Fruit fly (Drosophila melanogaster) whole organism, adult: ENCODE results near the gene Galk.

Experiments used
- CG11617 ChIP-seq: fragments of 200-800 bp; sonication (Bioruptor generic); optimal IDR thresholded peaks from 2 replicates; lab custom pipeline; 2017; ENCODE audit warnings: mild to moderate bottlenecking, missing biosample characterization, missing genetic modification reagents, missing genetic modification characterization
- CG12768 ChIP-seq: fragments of 200-800 bp; sonication (Bioruptor generic); optimal IDR thresholded peaks from 2 replicates; lab custom pipeline; 2017; ENCODE audit warnings: missing biosample characterization, missing genetic modification characterization, mild to moderate bottlenecking, moderate library complexity, missing genetic modification reagents
- CG14711 ChIP-seq: fragments of 200-800 bp; sonication (Bioruptor generic); optimal IDR thresholded peaks from 2 replicates; lab custom pipeline; 2018; ENCODE audit warnings: missing biosample characterization, mild to moderate bottlenecking, missing genetic modification characterization, moderate library complexity
- CG1620 ChIP-seq: fragments of 200-800 bp; sonication (Bioruptor generic); optimal IDR thresholded peaks from 2 replicates; lab custom pipeline; 2016; ENCODE audit warnings: missing biosample characterization, missing genetic modification characterization
- CG33017 ChIP-seq: fragments of 200-800 bp; sonication (Bioruptor generic); optimal IDR thresholded peaks from 2 replicates; lab custom pipeline; 2018; ENCODE audit warnings: missing biosample characterization, mild to moderate bottlenecking, missing genetic modification characterization, moderate library complexity
- CG5204 ChIP-seq: fragments of 200-800 bp; sonication (Bioruptor generic); optimal IDR thresholded peaks from 2 replicates; lab custom pipeline; 2016; ENCODE audit warnings: missing biosample characterization, missing genetic modification characterization
- CG7045 ChIP-seq: fragments of 200-800 bp; sonication (Bioruptor generic); optimal IDR thresholded peaks from 2 replicates; lab custom pipeline; 2017; ENCODE audit warnings: missing biosample characterization, mild to moderate bottlenecking, missing genetic modification characterization
- CG7101 ChIP-seq: fragments of 200-800 bp; sonication (Bioruptor generic); optimal IDR thresholded peaks from 2 replicates; lab custom pipeline; 2018; ENCODE audit warnings: missing biosample characterization, mild to moderate bottlenecking, missing genetic modification characterization, moderate library complexity
- Clk ChIP-seq: fragments of 200-800 bp; sonication (Bioruptor generic); optimal IDR thresholded peaks from 2 replicates; lab custom pipeline; 2017; ENCODE audit warnings: missing biosample characterization, missing genetic modification characterization
- Crg-1 ChIP-seq: fragments of 200-800 bp; sonication (Bioruptor generic); optimal IDR thresholded peaks from 2 replicates; lab custom pipeline; 2016; ENCODE audit warnings: missing biosample characterization, missing genetic modification characterization
- Hr96 ChIP-seq: fragments of 200-800 bp; sonication (Bioruptor generic); optimal IDR thresholded peaks from 2 replicates; lab custom pipeline; 2016; ENCODE audit warnings: missing biosample characterization, missing genetic modification characterization
- Mnt ChIP-seq: fragments of 200-800 bp; sonication (Bioruptor generic); optimal IDR thresholded peaks from 2 replicates; lab custom pipeline; 2016; ENCODE audit warnings: missing biosample characterization, mild to moderate bottlenecking, missing genetic modification characterization
- bab1 ChIP-seq: fragments of 200-800 bp; sonication (Bioruptor generic); optimal IDR thresholded peaks from 3 replicates; lab custom pipeline; 2019; ENCODE audit warnings: missing biosample characterization, mild to moderate bottlenecking, missing genetic modification characterization, moderate library complexity
- cic ChIP-seq: fragments of 200-800 bp; sonication (Bioruptor generic); optimal IDR thresholded peaks from 2 replicates; lab custom pipeline; 2017; ENCODE audit warnings: missing biosample characterization, mild to moderate bottlenecking, missing genetic modification characterization, moderate library complexity
- cnc ChIP-seq, 2 experiments: fragments of >200 bp; optimal IDR thresholded peaks; 2 replicates each; lab custom pipeline; 2017
- kay ChIP-seq: fragments of 200-800 bp; sonication (Bioruptor generic); peaks from one replicate; lab custom pipeline; 2016; ENCODE audit warnings: missing biosample characterization, missing genetic modification characterization, borderline replicate concordance
- ovo ChIP-seq: fragments of 200-800 bp; sonication (Bioruptor generic); optimal IDR thresholded peaks from 2 replicates; lab custom pipeline; 2016; ENCODE audit warnings: missing biosample characterization, missing genetic modification characterization
- pad ChIP-seq: fragments of 200-800 bp; sonication (Bioruptor generic); optimal IDR thresholded peaks from 3 replicates; lab custom pipeline; 2017; ENCODE audit warnings: missing biosample characterization, missing genetic modification characterization, mild to moderate bottlenecking, moderate library complexity, missing genetic modification reagents
- tj ChIP-seq: fragments of 200-800 bp; sonication (Bioruptor generic); optimal IDR thresholded peaks from 3 replicates; lab custom pipeline; 2017; ENCODE audit warnings: missing biosample characterization, mild to moderate bottlenecking, missing genetic modification characterization, moderate library complexity
- toe ChIP-seq: fragments of 200-800 bp; sonication (Bioruptor generic); optimal IDR thresholded peaks from 2 replicates; lab custom pipeline; 2016; ENCODE audit warnings: missing biosample characterization, missing genetic modification characterization

Galk gene

dm6 chr3L:9009738-9010137 lies 23.8 kb upstream of the Galk start, which contains the start of gene CG5194:
CG5194 (minus strand) TSS chr3L:9009838.
- TF ChIP-seq CG11617 (GFP tag; lab: Kevin White, UChicago) (no peak), CG7101 (tag; lab: Kevin White, UChicago) (no peak), CG5204 (GFP tag; lab: Kevin White, UChicago) (no peak), Clk (no peak), cic (no peak), CG33017 (tag; lab: Kevin White, UChicago) (no peak), tj (GFP tag; lab: Kevin White, UChicago) (no peak), toe (GFP tag; lab: Kevin White, UChicago) (no peak), Mnt (GFP tag; lab: Kevin White, UChicago) (no peak), kay (GFP tag; lab: Kevin White, UChicago) (no peak), pad (no peak), ovo (GFP tag; lab: Kevin White, UChicago) (no peak), CG12768 (GFP tag; lab: Kevin White, UChicago) (no peak), CG7045 (no peak)

dm6 chr3L:9004788-9005246 lies 18.9 kb upstream of the Galk start, which contains the start of gene Doc3:
Doc3 (plus strand) TSS chr3L:9005196.
- no peak for TF ChIP-seq CG11617 (GFP tag; lab: Kevin White, UChicago)
- no peak for TF ChIP-seq tj (GFP tag; lab: Kevin White, UChicago)
- TF ChIP-seq Clk = no peak
- no peak for TF ChIP-seq CG7101 (tag; lab: Kevin White, UChicago)
- TF ChIP-seq CG7045 = no peak
- no peak for TF ChIP-seq kay (GFP tag; lab: Kevin White, UChicago)
- no peak for TF ChIP-seq toe (GFP tag; lab: Kevin White, UChicago)
- no peak for TF ChIP-seq ovo (GFP tag; lab: Kevin White, UChicago)

- TF ChIP-seq CG5204 (GFP tag; lab: Kevin White, UChicago) (no peak), tj (GFP tag; lab: Kevin White, UChicago) (no peak), CG12768 (GFP tag; lab: Kevin White, UChicago) (no peak), bab1 (GFP tag; lab: Kevin White, UChicago) (no peak), CG11617 (GFP tag; lab: Kevin White, UChicago) (no peak), ovo (GFP tag; lab: Kevin White, UChicago) (no peak), kay (GFP tag; lab: Kevin White, UChicago) (no peak), Mnt (GFP tag; lab: Kevin White, UChicago) (no peak), cic (no peak), toe (GFP tag; lab: Kevin White, UChicago) (no peak), Hr96 (no peak), CG7101 (tag; lab: Kevin White, UChicago) (no peak), pad (no peak), CG14711 (tag; lab: Kevin White, UChicago) (no peak), CG33017 (tag; lab: Kevin White, UChicago) (no peak), CG1620 (GFP tag; lab: Kevin White, UChicago) (no peak), CG7045 (no peak), Clk (no peak), cnc (optimal IDR thresholded peaks at IDR 0.05; lab: Kevin White, UChicago) (no peak)
Measured at dm6 chr3L:9003369-9003768, 17.5 kb upstream of the Galk start.

- TF ChIP-seq Mnt (GFP tag; lab: Kevin White, UChicago) (no peak), bab1 (GFP tag; lab: Kevin White, UChicago) (no peak), cic (no peak), CG7101 (tag; lab: Kevin White, UChicago) (no peak), Clk (no peak), CG14711 (tag; lab: Kevin White, UChicago) (no peak), Crg-1 (GFP tag; lab: Kevin White, UChicago) (no peak), kay (GFP tag; lab: Kevin White, UChicago) (no peak), Hr96 (no peak), CG5204 (GFP tag; lab: Kevin White, UChicago) (no peak), ovo (GFP tag; lab: Kevin White, UChicago) (no peak), CG1620 (GFP tag; lab: Kevin White, UChicago) (no peak), cnc (optimal IDR thresholded peaks at IDR 0.05; lab: Kevin White, UChicago) (no peak), pad (no peak)
Measured at dm6 chr3L:9002527-9002926, 16.6 kb upstream of the Galk start.

- TF ChIP-seq Clk = no peak
- TF ChIP-seq pad = no peak
- no peak for TF ChIP-seq CG5204 (GFP tag; lab: Kevin White, UChicago)
- peak; percentile 57 for TF ChIP-seq ovo (GFP tag; lab: Kevin White, UChicago)
- no peak for TF ChIP-seq Hr96
- peak; percentile 62 for TF ChIP-seq CG1620 (GFP tag; lab: Kevin White, UChicago)
- TF ChIP-seq tj (GFP tag; lab: Kevin White, UChicago) = peak; percentile 17
- TF ChIP-seq CG14711 (tag; lab: Kevin White, UChicago) = peak; percentile 6
- peak; percentile 55 for TF ChIP-seq Mnt (GFP tag; lab: Kevin White, UChicago)
- TF ChIP-seq bab1 (GFP tag; lab: Kevin White, UChicago) = peak; percentile 74
- TF ChIP-seq CG11617 (GFP tag; lab: Kevin White, UChicago) = peak; percentile 4
- peak; percentile 46 for TF ChIP-seq toe (GFP tag; lab: Kevin White, UChicago)
Measured at dm6 chr3L:8997686-8998239, 11.9 kb upstream of the Galk start, which contains the start of the genes smg and CG5087. smg (minus strand) TSS chr3L:8997989. CG5087 (plus strand) TSS chr3L:8998184.
